Fruit fly (Drosophila melanogaster) whole organism, prepupa: Measurements from ENCODE around the gene CG44329.

Source experiments
- Blimp-1 ChIP-seq: fragments of 200-800 bp; sonication (Bioruptor generic); optimal IDR thresholded peaks from 3 replicates; lab custom pipeline; 2017; ENCODE audit warnings: missing biosample characterization, missing genetic modification characterization, mild to moderate bottlenecking, moderate library complexity, missing genetic modification reagents
- CG10631 ChIP-seq: fragments of 200-800 bp; sonication (Bioruptor generic); optimal IDR thresholded peaks from 2 replicates; lab custom pipeline; 2016; ENCODE audit warnings: missing biosample characterization, missing genetic modification characterization
- CG10669 ChIP-seq: fragments of 200-800 bp; sonication (Bioruptor generic); optimal IDR thresholded peaks from 3 replicates; lab custom pipeline; 2018; ENCODE audit warnings: missing biosample characterization, mild to moderate bottlenecking, missing genetic modification characterization, moderate library complexity
- CG11294 ChIP-seq: fragments of 200-800 bp; sonication (Bioruptor generic); IDR thresholded peaks from 2 replicates; pipeline ENCODE4 v1.3.6; 2022; ENCODE audit warnings: missing biosample characterization, missing genetic modification characterization
- CG11762 ChIP-seq: fragments of 200-800 bp; sonication (Bioruptor generic); optimal IDR thresholded peaks from 3 replicates; lab custom pipeline; 2016; ENCODE audit warnings: missing biosample characterization, missing genetic modification characterization; ENCODE audit not compliant: insufficient read depth
- CG11902 ChIP-seq: fragments of 200-800 bp; sonication (Bioruptor generic); optimal IDR thresholded peaks from 3 replicates; lab custom pipeline; 2016; ENCODE audit warnings: missing biosample characterization, missing genetic modification characterization
- CG15336 ChIP-seq: fragments of 200-800 bp; sonication (Bioruptor generic); IDR thresholded peaks from 2 replicates; pipeline ENCODE4 v1.3.6; 2022; ENCODE audit warnings: missing biosample characterization, missing genetic modification characterization
- CG1621 ChIP-seq: fragments of 200-800 bp; sonication (Bioruptor generic); optimal IDR thresholded peaks from 3 replicates; lab custom pipeline; 2018; ENCODE audit warnings: missing biosample characterization, mild to moderate bottlenecking, missing genetic modification characterization
- CG16779 ChIP-seq: fragments of 200-800 bp; sonication (Bioruptor generic); optimal IDR thresholded peaks from 3 replicates; lab custom pipeline; 2017; ENCODE audit warnings: missing biosample characterization, mild to moderate bottlenecking, missing genetic modification characterization
- CG32006 ChIP-seq: fragments of 200-800 bp; sonication (Bioruptor generic); optimal IDR thresholded peaks from 3 replicates; lab custom pipeline; 2017; ENCODE audit warnings: missing biosample characterization, mild to moderate bottlenecking, missing genetic modification characterization
- CG3919 ChIP-seq: fragments of 200-800 bp; sonication (Bioruptor generic); optimal IDR thresholded peaks from 3 replicates; lab custom pipeline; 2016; ENCODE audit warnings: missing biosample characterization, missing genetic modification characterization
- CG4318 ChIP-seq: fragments of 200-800 bp; sonication (Bioruptor generic); optimal IDR thresholded peaks from 3 replicates; lab custom pipeline; 2017; ENCODE audit warnings: missing biosample characterization, mild to moderate bottlenecking, missing genetic modification characterization
- CG6276 ChIP-seq: fragments of 200-800 bp; sonication (Bioruptor generic); optimal IDR thresholded peaks from 2 replicates; lab custom pipeline; 2017; ENCODE audit warnings: missing biosample characterization, mild to moderate bottlenecking, missing genetic modification characterization
- CG6792 ChIP-seq: fragments of 200-800 bp; sonication (Bioruptor generic); optimal IDR thresholded peaks from 3 replicates; lab custom pipeline; 2016; ENCODE audit warnings: missing biosample characterization, missing genetic modification characterization
- CG6808 ChIP-seq: fragments of 200-800 bp; sonication (Bioruptor generic); optimal IDR thresholded peaks from 3 replicates; lab custom pipeline; 2017; ENCODE audit warnings: missing biosample characterization, missing genetic modification characterization, mild to moderate bottlenecking, moderate library complexity, missing genetic modification reagents
- CG7368 ChIP-seq: fragments of 200-800 bp; sonication (Bioruptor generic); optimal IDR thresholded peaks from 3 replicates; lab custom pipeline; 2016; ENCODE audit warnings: missing biosample characterization, missing genetic modification characterization
- CG8119 ChIP-seq: fragments of 200-800 bp; sonication (Bioruptor generic); IDR thresholded peaks from 3 replicates; pipeline ENCODE4 v1.3.6; 2022; ENCODE audit warnings: missing biosample characterization, missing genetic modification characterization
- CG8319 ChIP-seq: fragments of 200-800 bp; sonication (Bioruptor generic); optimal IDR thresholded peaks from 3 replicates; lab custom pipeline; 2016; ENCODE audit warnings: missing biosample characterization, missing genetic modification characterization
- CG9139 ChIP-seq: fragments of 200-800 bp; sonication (Bioruptor generic); optimal IDR thresholded peaks from 3 replicates; lab custom pipeline; 2017; ENCODE audit warnings: missing biosample characterization, mild to moderate bottlenecking, missing genetic modification characterization
- Eip75B ChIP-seq: fragments of 200-800 bp; sonication (Bioruptor generic); optimal IDR thresholded peaks from 3 replicates; lab custom pipeline; 2016; ENCODE audit warnings: missing biosample characterization, missing genetic modification characterization
- Eip93F ChIP-seq: fragments of 200-800 bp; sonication (Bioruptor generic); optimal IDR thresholded peaks from 2 replicates; lab custom pipeline; 2016; ENCODE audit warnings: missing biosample characterization, mild to moderate bottlenecking, missing genetic modification characterization
- Ets21C ChIP-seq: fragments of 200-800 bp; sonication (Bioruptor generic); optimal IDR thresholded peaks from 3 replicates; lab custom pipeline; 2016; ENCODE audit warnings: missing biosample characterization, missing genetic modification characterization
- Ets96B ChIP-seq: fragments of 200-800 bp; optimal IDR thresholded peaks from 2 replicates; lab custom pipeline; 2019; ENCODE audit warnings: missing biosample characterization, mild to moderate bottlenecking, missing genetic modification characterization, moderate library complexity
- Hr38 ChIP-seq: sonication (Bioruptor generic); optimal IDR thresholded peaks from 2 replicates; lab custom pipeline; 2016; ENCODE audit warnings: missing biosample characterization, missing genetic modification characterization
- Hr39 ChIP-seq: fragments of 200-800 bp; sonication (Bioruptor generic); optimal IDR thresholded peaks from 2 replicates; lab custom pipeline; 2016; ENCODE audit warnings: missing biosample characterization, missing genetic modification characterization
- Hr4 ChIP-seq: fragments of 200-800 bp; sonication (Bioruptor generic); optimal IDR thresholded peaks from 3 replicates; lab custom pipeline; 2016; ENCODE audit warnings: missing biosample characterization, missing genetic modification characterization
- Lpt ChIP-seq: fragments of 200-800 bp; sonication (Bioruptor generic); optimal IDR thresholded peaks from 3 replicates; lab custom pipeline; 2016; ENCODE audit warnings: missing biosample characterization, missing genetic modification characterization
- Met ChIP-seq: fragments of 200-800 bp; sonication (Bioruptor generic); optimal IDR thresholded peaks from 3 replicates; lab custom pipeline; 2016; ENCODE audit warnings: missing biosample characterization, missing genetic modification characterization
- OdsH ChIP-seq: fragments of 200-800 bp; sonication (Bioruptor generic); optimal IDR thresholded peaks from 3 replicates; lab custom pipeline; 2016; ENCODE audit warnings: missing biosample characterization, missing genetic modification characterization
- Smox ChIP-seq: fragments of 200-800 bp; sonication (Bioruptor generic); optimal IDR thresholded peaks from 3 replicates; lab custom pipeline; 2016; ENCODE audit warnings: missing biosample characterization, missing genetic modification characterization
- Sox102F ChIP-seq: fragments of 200-800 bp; sonication (Bioruptor generic); optimal IDR thresholded peaks from 2 replicates; lab custom pipeline; 2016; ENCODE audit warnings: missing biosample characterization, mild to moderate bottlenecking, missing genetic modification characterization
- Sox15 ChIP-seq: fragments of 200-800 bp; sonication (Bioruptor generic); optimal IDR thresholded peaks from 3 replicates; lab custom pipeline; 2016; ENCODE audit warnings: missing biosample characterization, missing genetic modification characterization
- achi ChIP-seq: fragments of 200-800 bp; sonication (Bioruptor generic); optimal IDR thresholded peaks from 3 replicates; lab custom pipeline; 2016; ENCODE audit warnings: missing biosample characterization, missing genetic modification characterization
- acj6 ChIP-seq: fragments of 200-800 bp; sonication (Bioruptor generic); optimal IDR thresholded peaks from 3 replicates; lab custom pipeline; 2016; ENCODE audit warnings: missing biosample characterization, missing genetic modification characterization
- cyc ChIP-seq: fragments of 200-800 bp; sonication (Bioruptor generic); optimal IDR thresholded peaks from 3 replicates; lab custom pipeline; 2016; ENCODE audit warnings: missing biosample characterization, missing genetic modification characterization
- dac ChIP-seq: fragments of 200-800 bp; sonication (Bioruptor generic); optimal IDR thresholded peaks from 2 replicates; lab custom pipeline; 2017; ENCODE audit warnings: missing biosample characterization, mild to moderate bottlenecking, missing genetic modification characterization
- dsx ChIP-seq: fragments of 200-800 bp; optimal IDR thresholded peaks from 3 replicates; lab custom pipeline; 2019; ENCODE audit warnings: missing biosample characterization, mild to moderate bottlenecking, missing genetic modification characterization, moderate library complexity; ENCODE audit not compliant: poor library complexity, severe bottlenecking
- esn ChIP-seq: fragments of 200-800 bp; sonication (Bioruptor generic); optimal IDR thresholded peaks from 2 replicates; lab custom pipeline; 2016; ENCODE audit warnings: missing biosample characterization, mild to moderate bottlenecking, missing genetic modification characterization, moderate library complexity
- fd85E ChIP-seq: fragments of 200-800 bp; sonication (Bioruptor generic); optimal IDR thresholded peaks from 3 replicates; lab custom pipeline; 2016; ENCODE audit warnings: missing biosample characterization, missing genetic modification characterization
- lz ChIP-seq: fragments of 200-800 bp; sonication (Bioruptor generic); optimal IDR thresholded peaks from 3 replicates; lab custom pipeline; 2016; ENCODE audit warnings: missing biosample characterization, missing genetic modification characterization
- net ChIP-seq: fragments of 200-800 bp; sonication (Bioruptor generic); optimal IDR thresholded peaks from 3 replicates; lab custom pipeline; 2016; ENCODE audit warnings: missing biosample characterization, missing genetic modification characterization
- pdm3 ChIP-seq: fragments of 200-800 bp; sonication (Bioruptor generic); optimal IDR thresholded peaks from 3 replicates; lab custom pipeline; 2016; ENCODE audit warnings: missing biosample characterization, missing genetic modification characterization
- salr ChIP-seq, 2 experiments: fragments of 200-800 bp; sonication (Bioruptor generic); optimal IDR thresholded peaks; 3 replicates each; lab custom pipeline; 2016 to 2018; ENCODE audit warnings: missing biosample characterization in 2 of 2, missing genetic modification characterization in 2 of 2, mild to moderate bottlenecking in 1 of 2
- svp ChIP-seq: fragments of 200-800 bp; sonication (Bioruptor generic); peaks from one replicate; lab custom pipeline; 2016; ENCODE audit warnings: missing biosample characterization, missing genetic modification characterization
- topi ChIP-seq: fragments of 200-800 bp; sonication (Bioruptor generic); optimal IDR thresholded peaks from 3 replicates; lab custom pipeline; 2016; ENCODE audit warnings: missing biosample characterization, missing genetic modification characterization
- vri ChIP-seq: fragments of 200-800 bp; sonication (Bioruptor generic); optimal IDR thresholded peaks from 3 replicates; lab custom pipeline; 2016; ENCODE audit warnings: missing biosample characterization, mild to moderate bottlenecking, missing genetic modification characterization

Gene CG44329

DNA sequence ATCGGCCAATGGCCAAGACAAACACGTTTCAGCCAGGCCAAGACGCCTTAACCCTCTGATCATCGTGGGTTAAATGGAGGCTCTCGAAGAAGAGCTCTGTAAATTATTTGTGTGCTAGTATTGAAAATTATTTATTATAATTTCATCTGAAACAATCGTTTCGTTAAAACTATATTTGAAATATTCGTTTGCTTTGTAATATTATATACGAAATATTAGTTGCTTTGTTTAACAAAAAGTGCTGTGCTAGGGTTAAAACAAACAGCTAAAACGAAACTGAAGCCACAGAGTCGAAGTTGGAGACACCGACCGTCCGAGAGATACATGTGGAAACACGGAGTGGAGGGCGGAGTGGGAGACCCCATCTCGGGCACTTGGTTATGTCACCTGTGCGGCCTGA lies 26.2 kb downstream of the CG44329 start (continued):
- TF ChIP-seq Blimp-1 (GFP tag; lab: Kevin White, UChicago) (no peak), CG10669 (GFP tag; lab: Kevin White, UChicago) (no peak), CG8319 (GFP tag; lab: Kevin White, UChicago) (no peak), Lpt (GFP tag; lab: Kevin White, UChicago) (peak; percentile 82), pdm3 (GFP tag; lab: Kevin White, UChicago) (peak; percentile 82), Smox (GFP tag; lab: Kevin White, UChicago) (peak; percentile 71), acj6 (GFP tag; lab: Kevin White, UChicago) (peak; percentile 70), net (GFP tag; lab: Kevin White, UChicago) (peak; percentile 78), CG8119 (GFP tag; lab: Robert Waterston, UW) (peak; percentile 93), Hr39 (peak; percentile 58), CG1621 (tag; lab: Kevin White, UChicago) (no peak), salr (GFP tag; optimal IDR thresholded peaks at IDR 0.05; lab: Kevin White, UChicago) (peak in 1 of 2 experiments; percentile 75), cyc (GFP tag; lab: Kevin White, UChicago) (no peak), CG7368 (no peak), Hr38 (GFP tag; lab: Kevin White, UChicago) (no peak), achi (peak; percentile 79), vri (GFP tag; lab: Kevin White, UChicago) (peak; percentile 72), CG4318 (GFP tag; lab: Kevin White, UChicago) (peak; percentile 65)

DNA sequence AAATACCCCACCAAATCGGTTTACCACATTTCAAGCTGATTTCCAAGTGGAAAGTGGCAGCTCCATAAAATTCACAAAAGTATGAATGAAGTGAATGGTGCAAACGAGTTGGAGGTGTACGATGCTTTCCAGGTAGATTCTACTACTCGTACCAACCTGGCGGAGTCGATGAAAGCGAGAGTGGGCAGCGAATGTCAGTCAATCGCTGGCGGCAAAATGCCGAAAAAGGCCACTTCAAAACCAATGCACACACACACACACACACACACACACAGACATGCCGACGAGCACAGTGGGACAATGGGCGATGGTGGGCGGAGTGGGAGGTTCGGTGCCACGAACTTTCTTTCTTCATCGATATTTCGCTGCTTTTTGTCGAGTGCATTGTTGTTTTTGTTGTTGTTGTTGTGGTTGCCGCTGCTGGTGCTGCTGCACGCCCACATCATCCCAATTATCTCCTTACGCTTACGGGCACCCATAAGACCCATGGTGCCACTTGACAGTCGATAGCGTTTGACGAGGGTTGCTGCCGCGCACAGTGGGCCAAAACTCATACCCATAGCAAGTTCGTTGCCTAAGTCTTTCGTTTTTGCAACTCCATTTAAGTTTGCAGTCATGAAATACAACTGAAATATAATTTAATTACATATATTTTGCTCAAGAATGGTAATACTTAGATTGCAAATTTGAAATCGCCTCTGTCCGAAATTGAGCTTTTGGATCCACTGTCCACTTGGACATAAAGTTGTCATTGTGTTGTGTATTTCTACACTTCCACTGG lies 29.3 kb downstream of the CG44329 start:
- TF ChIP-seq CG11762 (GFP tag; lab: Kevin White, UChicago): peak; percentile 60
- TF ChIP-seq CG3919: peak; percentile 72
- no peak for TF ChIP-seq CG11294
- TF ChIP-seq cyc (GFP tag; lab: Kevin White, UChicago): peak; percentile 46
- TF ChIP-seq dsx: no peak
- TF ChIP-seq CG6792 (GFP tag; lab: Kevin White, UChicago): peak; percentile 79
- no peak for TF ChIP-seq CG9139 (GFP tag; lab: Kevin White, UChicago)
- no peak for TF ChIP-seq Hr38 (GFP tag; lab: Kevin White, UChicago)
- peak; percentile 61 for TF ChIP-seq achi
- no peak for TF ChIP-seq CG16779
- TF ChIP-seq CG6808: peak; percentile 35
- TF ChIP-seq Eip93F (GFP tag; lab: Kevin White, UChicago): peak; percentile 5
- peak; percentile 51 for TF ChIP-seq Ets21C
- TF ChIP-seq topi (GFP tag; lab: Kevin White, UChicago): peak; percentile 71
- TF ChIP-seq svp: peak; percentile 89
- peak; percentile 74 for TF ChIP-seq CG15336
- TF ChIP-seq CG32006: peak; percentile 89
- peak; percentile 70 for TF ChIP-seq OdsH (GFP tag; lab: Kevin White, UChicago)
- TF ChIP-seq Hr4 (GFP tag; lab: Kevin White, UChicago): peak; percentile 78
- TF ChIP-seq Hr39: peak; percentile 68
- TF ChIP-seq CG10631: peak; percentile 58
- TF ChIP-seq Lpt (GFP tag; lab: Kevin White, UChicago): peak; percentile 66
- TF ChIP-seq CG11902 (GFP tag; lab: Kevin White, UChicago): peak; percentile 11
- peak; percentile 66 for TF ChIP-seq CG6276 (GFP tag; lab: Kevin White, UChicago)
- peak; percentile 64 for TF ChIP-seq dac
- peak; percentile 80 for TF ChIP-seq vri (GFP tag; lab: Kevin White, UChicago)
- peak; percentile 84 for TF ChIP-seq esn (GFP tag; lab: Kevin White, UChicago)
- peak; percentile 54 for TF ChIP-seq net (GFP tag; lab: Kevin White, UChicago)
- peak; percentile 82 for TF ChIP-seq Met (GFP tag; lab: Kevin White, UChicago)
- TF ChIP-seq CG7368: peak; percentile 12
- TF ChIP-seq Sox102F (GFP tag; lab: Kevin White, UChicago): peak; percentile 74
- TF ChIP-seq Sox15 (GFP tag; lab: Kevin White, UChicago): peak; percentile 50
- peak; percentile 82 for TF ChIP-seq Blimp-1 (GFP tag; lab: Kevin White, UChicago)
- peak; percentile 23 for TF ChIP-seq CG8319 (GFP tag; lab: Kevin White, UChicago)
- TF ChIP-seq CG1621 (tag; lab: Kevin White, UChicago): peak; percentile 28
- no peak for TF ChIP-seq fd85E (GFP tag; lab: Kevin White, UChicago)
- TF ChIP-seq Eip75B (GFP tag; lab: Kevin White, UChicago): peak; percentile 58
- peak; percentile 44 for TF ChIP-seq Ets96B
- TF ChIP-seq lz (GFP tag; lab: Kevin White, UChicago): peak; percentile 76
